Worm (Caenorhabditis elegans): ENCODE data around the gene gtf-2H3.

The gtf-2H3 gene

ce11 chrIII:10076042-10076441 is 43.9 kb downstream of the gtf-2H3 start:
- peak; percentile 87 for TF ChIP-seq nfya-1 (tag; optimal IDR thresholded peaks at IDR 0.05)
- no peak for TF ChIP-seq pat-9 (tag; optimal IDR thresholded peaks at IDR 0.05)

ce11 chrIII:10069278-10069677 is 50.7 kb downstream of the gtf-2H3 start, which contains the start of gene T16G12.6:
T16G12.6 (plus strand) TSS chrIII:10069578.
- TF ChIP-seq ztf-16 (tag; optimal IDR thresholded peaks at IDR 0.05) (no peak), unc-3 (GFP tag; conservative IDR thresholded peaks at IDR 0.05) (no peak), unc-3 (tag; optimal IDR thresholded peaks at IDR 0.05) (no peak), fkh-10 (GFP tag; optimal IDR thresholded peaks at IDR 0.05) (no peak), lim-6 (tag; optimal IDR thresholded peaks at IDR 0.05) (no peak), ceh-9 (tag; optimal IDR thresholded peaks at IDR 0.05) (no peak), ahr-1 (tag; optimal IDR thresholded peaks at IDR 0.05) (no peak), sdc-2 (tag; optimal IDR thresholded peaks at IDR 0.05) (no peak), nfya-1 (tag; optimal IDR thresholded peaks at IDR 0.05) (no peak), C08G9.2 (tag; optimal IDR thresholded peaks at IDR 0.05) (no peak), tbx-2 (tag; optimal IDR thresholded peaks at IDR 0.05) (no peak), pax-1 (tag; optimal IDR thresholded peaks at IDR 0.05) (no peak), dmd-4 (tag; optimal IDR thresholded peaks at IDR 0.05; ENCODE audit: borderline replicate concordance) (no peak), eyg-1 (tag; optimal IDR thresholded peaks at IDR 0.05) (no peak), syd-9 (tag; optimal IDR thresholded peaks at IDR 0.05) (no peak)

Data from whole organism, late embryonic.